Fruit fly (Drosophila melanogaster): ENCODE data around the gene REPTOR.

REPTOR gene

DNA sequence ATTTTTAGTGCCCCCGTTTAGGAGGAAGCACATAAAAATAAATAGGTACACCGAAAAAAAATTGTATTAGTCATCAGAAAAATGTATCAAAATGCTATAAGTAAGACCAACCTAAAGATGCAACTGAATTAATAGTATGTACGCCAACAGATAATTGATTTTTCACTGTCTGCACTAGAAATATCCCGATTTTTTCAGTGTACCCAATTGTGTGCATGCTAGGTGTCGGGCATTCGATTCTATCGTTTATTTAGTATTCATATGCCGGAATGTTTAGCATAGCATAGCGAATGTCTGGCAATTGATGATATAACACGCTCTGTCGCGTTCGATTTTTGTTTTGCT lies 15.3 kb downstream of the REPTOR start (continued):
- TF ChIP-seq CG1024 (GFP tag; IDR thresholded peaks at IDR 0.05) (peak; percentile 74), lilli (GFP tag; optimal IDR thresholded peaks at IDR 0.05) (peak; percentile 89), CG11456 (GFP tag; IDR thresholded peaks at IDR 0.05) (peak; percentile 90), CG15011 (GFP tag; optimal IDR thresholded peaks at IDR 0.05) (peak; percentile 61), CG31224 (GFP tag; IDR thresholded peaks at IDR 0.05) (peak; percentile 77), CG12219 (GFP tag; optimal IDR thresholded peaks at IDR 0.05) (peak; percentile 87), PHDP (tag; optimal IDR thresholded peaks at IDR 0.05) (peak; percentile 91), ken (GFP tag; IDR thresholded peaks at IDR 0.05) (peak; percentile 89), chn (GFP tag; optimal IDR thresholded peaks at IDR 0.05) (peak; percentile 87), CG32767 (GFP tag; IDR thresholded peaks at IDR 0.05) (peak; percentile 87), CG1603 (tag; optimal IDR thresholded peaks at IDR 0.05) (peak; percentile 89), CG11093 (GFP tag; IDR thresholded peaks at IDR 0.05) (peak; percentile 80), tio (GFP tag; optimal IDR thresholded peaks at IDR 0.05) (peak; percentile 82), Stat92E (GFP tag; optimal IDR thresholded peaks at IDR 0.05) (no peak), slbo (GFP tag; IDR thresholded peaks at IDR 0.05) (peak; percentile 92), CG13287 (GFP tag; IDR thresholded peaks at IDR 0.05; ENCODE audit: partially characterized antibody) (no peak), MESR4 (GFP tag; optimal IDR thresholded peaks at IDR 0.05) (peak; percentile 18), Deaf1 (tag; optimal IDR thresholded peaks at IDR 0.05) (peak; percentile 65), ems (GFP tag; optimal IDR thresholded peaks at IDR 0.05) (peak; percentile 86), wek (GFP tag; optimal IDR thresholded peaks at IDR 0.05) (peak; percentile 64), inv (GFP tag; IDR thresholded peaks at IDR 0.05; ENCODE audit: partially characterized antibody) (no peak), CG3995 (GFP tag; optimal IDR thresholded peaks at IDR 0.05) (peak; percentile 45), cg (GFP tag; optimal IDR thresholded peaks at IDR 0.05) (no peak), CG8944 (GFP tag; optimal IDR thresholded peaks at IDR 0.05) (peak; percentile 83), Dll (GFP tag; IDR thresholded peaks at IDR 0.05; ENCODE audit: partially characterized antibody) (no peak), Dip3 (GFP tag; optimal IDR thresholded peaks at IDR 0.05) (peak; percentile 85), CG12236 (GFP tag; optimal IDR thresholded peaks at IDR 0.05) (peak; percentile 78), Nf-YC (tag; optimal IDR thresholded peaks at IDR 0.05) (peak; percentile 66), pnt (GFP tag; optimal IDR thresholded peaks at IDR 0.05) (peak; percentile 91), CG10543 (GFP tag; optimal IDR thresholded peaks at IDR 0.05) (peak; percentile 67), peb (GFP tag; IDR thresholded peaks at IDR 0.05) (0 out of 2 replicates have a peak, but pooled peaks have one; percentile 64), CG15269 (tag; optimal IDR thresholded peaks at IDR 0.05) (peak; percentile 91), Dfd (GFP tag; optimal IDR thresholded peaks at IDR 0.05) (no peak), Drgx (GFP tag; IDR thresholded peaks at IDR 0.05) (peak; percentile 85), Hmx (GFP tag; optimal IDR thresholded peaks at IDR 0.05) (peak; percentile 63), Oli (tag; optimal IDR thresholded peaks at IDR 0.05) (peak; percentile 91), CG12744 (GFP tag; optimal IDR thresholded peaks at IDR 0.05) (peak; percentile 80), Oaz (GFP tag; IDR thresholded peaks at IDR 0.05) (peak; percentile 80), pros (GFP tag; optimal IDR thresholded peaks at IDR 0.05) (no peak), btn (GFP tag; optimal IDR thresholded peaks at IDR 0.05) (peak; percentile 84), CG14014 (GFP tag; IDR thresholded peaks at IDR 0.05) (peak; percentile 85), CG17612 (GFP tag; IDR thresholded peaks at IDR 0.05) (peak; percentile 80), CG17829 (tag; optimal IDR thresholded peaks at IDR 0.05) (peak; percentile 52), CG30403 (GFP tag; optimal IDR thresholded peaks at IDR 0.05) (peak; percentile 91), grau (tag; optimal IDR thresholded peaks at IDR 0.05) (peak; percentile 87), Hand (GFP tag; optimal IDR thresholded peaks at IDR 0.05) (peak; percentile 47), aop (GFP tag; IDR thresholded peaks at IDR 0.05) (peak; percentile 83), CG6791 (GFP tag; IDR thresholded peaks at IDR 0.05; ENCODE audit: partially characterized antibody) (no peak), CG4360 (GFP tag; IDR thresholded peaks at IDR 0.05) (peak; percentile 58; the same call in 1 of the 2 replicates), nom (GFP tag; optimal IDR thresholded peaks at IDR 0.05) (no peak), CG6689 (GFP tag; IDR thresholded peaks at IDR 0.05) (peak; percentile 85)
